Worm (Caenorhabditis elegans) whole organism, young adult: ENCODE data around the gene hpo-10.

Experiments
- F57C9.4 ChIP-seq: sonication (generic microtip); optimal IDR thresholded peaks from 2 replicates; lab custom pipeline; 2017; ENCODE audit warnings: mild to moderate bottlenecking, missing genetic modification characterization, missing compliant biosample characterization
- Y56A3A.18 ChIP-seq: fragments of 200-800 bp; sonication (Bioruptor generic); IDR thresholded peaks from 2 replicates; pipeline ENCODE4 v1.3.6; 2022; ENCODE audit warnings: missing genetic modification reagents, missing genetic modification characterization, missing compliant biosample characterization
- bed-1 ChIP-seq: fragments of 200-800 bp; sonication (Bioruptor generic); IDR thresholded peaks from 2 replicates; pipeline ENCODE4 v1.3.6; 2022; ENCODE audit warnings: missing genetic modification reagents, missing genetic modification characterization, missing compliant biosample characterization
- dpl-1 ChIP-seq: fragments of 150-350 bp; optimal IDR thresholded peaks from 2 replicates; lab custom pipeline; 2014; ENCODE audit warnings: missing biosample characterization, missing genetic modification reagents, missing genetic modification characterization
- ets-4 ChIP-seq: fragments of 200-800 bp; sonication (Bioruptor generic); optimal IDR thresholded peaks from 2 replicates; lab custom pipeline; 2018; ENCODE audit warnings: mild to moderate bottlenecking, missing genetic modification characterization, missing compliant biosample characterization
- hsf-1 ChIP-seq: fragments of 200-800 bp; sonication (Bioruptor generic); IDR thresholded peaks from 2 replicates; pipeline ENCODE4 v1.3.6; 2022; ENCODE audit warnings: missing genetic modification reagents, missing genetic modification characterization, missing compliant biosample characterization
- nhr-120 ChIP-seq: fragments of 200-800 bp; sonication (Bioruptor generic); IDR thresholded peaks from 2 replicates; pipeline ENCODE4 v1.3.6; 2022; ENCODE audit warnings: missing genetic modification characterization, missing compliant biosample characterization
- sea-2 ChIP-seq: fragments of 200-800 bp; sonication (Bioruptor generic); IDR thresholded peaks from 2 replicates; pipeline ENCODE4 v1.3.6; 2022; ENCODE audit warnings: missing genetic modification characterization, missing compliant biosample characterization
- ztf-28 ChIP-seq: fragments of 200-800 bp; sonication (Bioruptor generic); IDR thresholded peaks from 2 replicates; pipeline ENCODE4 v1.3.6; 2022; ENCODE audit warnings: missing genetic modification reagents, missing genetic modification characterization, missing compliant biosample characterization

- TF ChIP-seq ztf-28 (GFP tag; lab: Robert Waterston, UW) (no peak), hsf-1 (no peak), Y56A3A.18 (GFP tag; lab: Robert Waterston, UW) (no peak), dpl-1 (GFP tag; lab: Kevin White, UChicago) (no peak), ets-4 (GFP tag; lab: Kevin White, UChicago) (no peak), bed-1 (GFP tag; lab: Robert Waterston, UW) (no peak), F57C9.4 (tag; lab: Kevin White, UChicago) (no peak), sea-2 (GFP tag; lab: Robert Waterston, UW) (no peak), nhr-120 (no peak)
These were observed 43.0 kb upstream of the hpo-10 start for ce11 chrIII:5836261-5836660.
